Fruit fly (Drosophila melanogaster) S2 (cell line): ENCODE results near the gene CG3651.

ENCODE experiments used
- CG8478 ChIP-seq: fragments of >200 bp; optimal IDR thresholded peaks from 2 replicates; lab custom pipeline; 2018
- CTCF ChIP-seq, 2 experiments: fragments of >200 bp; optimal IDR thresholded peaks; 2 replicates each; lab custom pipeline; 2018

CG3651 gene

DNA sequence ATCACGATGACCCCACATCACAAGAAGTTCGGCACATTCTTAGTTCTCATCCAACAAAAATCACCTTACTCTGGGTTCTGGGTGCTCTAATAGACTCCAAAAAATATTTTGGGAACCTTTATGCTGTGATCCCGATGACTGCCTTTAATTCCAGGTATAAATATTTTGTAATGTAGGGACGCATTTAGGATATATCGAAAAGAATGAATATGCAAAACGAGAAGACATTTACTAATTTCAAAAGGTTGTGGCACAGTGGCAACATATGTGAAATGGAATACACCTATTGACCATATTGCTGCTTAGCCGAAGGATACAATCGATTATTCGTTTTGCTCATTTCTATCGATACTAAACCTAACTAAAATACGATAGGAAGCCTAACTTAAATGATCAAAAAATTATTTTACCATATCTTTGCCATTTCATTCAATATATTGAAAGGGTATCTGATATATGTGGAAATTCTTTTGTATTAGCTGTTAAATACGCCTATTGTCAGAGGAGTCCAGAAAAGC, at the start of gene CG3651:
Gene CG3651 (plus strand): TSS at position 468 of the 518 bp plus-strand sequence.
- TF ChIP-seq CG8478 (lab: Kevin White, UChicago) (no peak), CTCF (optimal IDR thresholded peaks at IDR 0.05; lab: Kevin White, UChicago) (no peak)

- TF ChIP-seq CG8478 (lab: Kevin White, UChicago), result no peak
- TF ChIP-seq CTCF (optimal IDR thresholded peaks at IDR 0.05; lab: Kevin White, UChicago), result no peak
These were observed 41.8 kb upstream of the CG3651 start, which contains the start of gene ttm3 for dm6 chr2L:22079332-22079731. TSS of gene ttm3 (plus strand) at chr2L:22079632.

- no peak for TF ChIP-seq CTCF (optimal IDR thresholded peaks at IDR 0.05; lab: Kevin White, UChicago)
- TF ChIP-seq CG8478 (lab: Kevin White, UChicago), result no peak
These were observed 16.8 kb upstream of the CG3651 start, which contains the start of gene tplus3b for dm6 chr2L:22104301-22104700. TSS of gene tplus3b (minus strand) at chr2L:22104401.

DNA sequence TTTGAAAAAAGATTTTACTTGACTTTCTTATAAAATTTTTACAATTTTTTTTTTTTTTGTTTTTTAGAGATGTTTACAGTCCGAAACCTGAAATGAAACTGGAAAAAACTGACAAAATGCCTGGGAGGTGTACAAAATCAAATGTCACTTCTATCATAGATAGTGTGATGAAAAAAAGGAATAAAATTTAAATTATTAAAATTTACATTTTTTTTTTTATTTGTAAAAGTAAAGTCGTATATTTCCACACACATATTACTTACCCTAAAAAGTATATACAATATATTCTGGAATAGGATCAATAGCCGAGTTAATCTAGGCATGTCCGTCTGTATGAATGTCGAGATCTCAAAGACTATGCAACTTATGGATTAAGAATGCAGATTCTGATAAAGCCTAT, 15.7 kb upstream of the CG3651 start, which contains the start of gene CG15219:
Gene CG15219 (minus strand): TSS at position 101 of the 400 bp plus-strand sequence.
- TF ChIP-seq CG8478 (lab: Kevin White, UChicago), result no peak
- no peak for TF ChIP-seq CTCF (optimal IDR thresholded peaks at IDR 0.05; lab: Kevin White, UChicago)

DNA sequence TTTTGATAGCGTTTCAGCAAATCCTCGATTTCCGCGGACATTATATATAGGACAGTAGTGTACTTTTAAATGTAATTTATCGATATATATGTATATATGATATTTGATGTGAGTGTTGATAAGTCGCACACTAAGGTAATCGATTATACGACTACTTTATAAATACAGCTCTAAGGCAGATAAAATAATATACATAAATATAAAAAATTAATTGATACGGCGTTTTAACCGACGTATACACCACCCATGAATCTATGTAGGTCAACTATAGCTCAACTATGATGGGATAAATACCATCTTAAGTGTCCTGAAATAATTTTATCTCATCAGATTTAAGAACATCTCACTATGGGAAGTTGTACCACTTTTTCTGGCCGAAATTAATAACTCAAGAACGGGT, 13.9 kb upstream of the CG3651 start, which contains the start of gene CG10834:
Gene CG10834 (minus strand): TSS at position 101 of the 400 bp plus-strand sequence.
- TF ChIP-seq CG8478 (lab: Kevin White, UChicago) (no peak), CTCF (optimal IDR thresholded peaks at IDR 0.05; lab: Kevin White, UChicago) (no peak)

DNA sequence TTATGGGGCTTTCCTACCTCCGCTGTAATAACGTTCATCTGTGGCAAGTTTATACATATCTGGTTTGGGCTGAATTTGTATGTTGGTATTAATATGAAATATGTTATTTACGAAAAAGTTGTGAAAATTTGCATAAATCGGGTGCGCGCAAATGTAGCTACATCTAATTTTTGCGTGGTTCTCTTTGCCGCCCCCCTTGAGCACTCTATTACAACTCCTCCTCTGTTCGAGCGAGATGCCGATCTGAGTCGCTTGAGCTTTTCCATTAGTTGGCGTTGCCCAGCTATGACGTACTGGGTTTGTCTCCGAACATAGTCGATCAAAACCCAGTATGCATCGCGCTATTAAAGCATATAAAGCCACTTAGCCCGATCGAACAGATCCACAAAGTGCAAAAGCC, 12.5 kb upstream of the CG3651 start, which contains the start of gene CG6675:
Gene CG6675 (plus strand): TSS at position 301 of the 400 bp plus-strand sequence.
- no peak for TF ChIP-seq CTCF (optimal IDR thresholded peaks at IDR 0.05; lab: Kevin White, UChicago)
- TF ChIP-seq CG8478 (lab: Kevin White, UChicago), result no peak

- no peak for TF ChIP-seq CG8478 (lab: Kevin White, UChicago)
- no peak for TF ChIP-seq CTCF (optimal IDR thresholded peaks at IDR 0.05; lab: Kevin White, UChicago)
These were observed 570 bp downstream of the CG3651 start for dm6 chr2L:22121651-22122165.

DNA sequence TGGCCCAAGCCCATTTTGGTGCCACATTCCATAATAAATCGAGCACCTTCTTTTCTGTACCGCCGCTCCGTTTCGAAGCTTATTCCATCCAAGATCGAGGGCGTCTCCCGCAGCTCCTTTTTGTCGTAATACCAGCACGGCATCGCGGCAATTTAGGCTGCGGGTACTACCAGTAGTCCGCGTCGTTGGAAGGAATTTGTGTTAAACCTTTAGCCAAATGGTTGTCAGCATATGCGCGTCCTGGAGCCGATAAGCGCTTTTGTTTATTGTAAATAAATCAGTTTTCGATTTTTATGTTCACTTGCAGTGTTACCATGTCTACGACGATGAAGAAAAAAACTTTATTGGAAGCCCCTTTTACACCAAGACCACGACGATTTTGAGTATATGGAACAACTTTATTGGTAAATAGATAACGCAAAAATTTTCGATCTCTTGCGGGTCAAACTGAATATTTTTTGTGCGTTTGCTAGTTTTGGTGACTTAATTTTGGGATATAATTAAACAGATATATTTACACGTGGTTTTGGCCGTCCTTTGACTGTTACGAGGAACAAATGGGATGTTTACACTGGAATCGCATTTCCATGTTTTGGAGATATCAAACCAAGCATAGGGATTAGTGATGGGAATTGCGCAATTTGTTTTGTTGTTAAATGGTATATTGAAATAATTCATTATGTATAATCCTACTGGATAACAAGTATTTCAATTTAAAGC, 8.6 kb downstream of the CG3651 start, which contains the start of gene CycK:
Gene CycK (minus strand): TSS at position 562 of the 720 bp plus-strand sequence.
- no peak for TF ChIP-seq CTCF (optimal IDR thresholded peaks at IDR 0.05; lab: Kevin White, UChicago)
- no peak for TF ChIP-seq CG8478 (lab: Kevin White, UChicago)

dm6 chr2L:22131171-22131675, 10.1 kb downstream of the CG3651 start, which contains the start of gene CG42748:
TSS of gene CG42748 (plus strand) at chr2L:22131221.
- TF ChIP-seq CG8478 (lab: Kevin White, UChicago) (no peak), CTCF (optimal IDR thresholded peaks at IDR 0.05; lab: Kevin White, UChicago) (no peak)

- TF ChIP-seq CTCF (optimal IDR thresholded peaks at IDR 0.05; lab: Kevin White, UChicago), result no peak
- no peak for TF ChIP-seq CG8478 (lab: Kevin White, UChicago)
These were observed 11.8 kb downstream of the CG3651 start for dm6 chr2L:22132984-22133383.

dm6 chr2L:22134091-22134730, 13.1 kb downstream of the CG3651 start:
- no peak for TF ChIP-seq CG8478 (lab: Kevin White, UChicago)
- no peak for TF ChIP-seq CTCF (optimal IDR thresholded peaks at IDR 0.05; lab: Kevin White, UChicago)

DNA sequence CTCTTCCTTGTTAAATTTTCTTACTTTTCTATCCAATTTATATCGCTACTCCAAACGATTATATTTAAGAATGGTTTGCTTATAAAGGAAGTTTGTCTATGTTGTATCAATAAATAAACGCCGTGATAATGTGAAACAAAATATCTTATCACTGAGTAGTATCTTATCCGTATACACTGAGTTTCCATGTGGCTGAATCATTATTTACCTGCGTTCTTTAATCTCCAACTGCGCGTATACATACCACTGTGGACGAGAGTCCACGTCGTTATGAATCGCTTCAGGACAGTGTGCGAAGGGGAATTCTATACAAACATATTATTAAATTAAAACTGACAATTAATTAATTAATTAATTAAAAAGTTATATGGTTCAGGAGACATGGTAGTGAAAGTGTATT, 18.2 kb downstream of the CG3651 start:
- TF ChIP-seq CG8478 (lab: Kevin White, UChicago) (no peak), CTCF (optimal IDR thresholded peaks at IDR 0.05; lab: Kevin White, UChicago) (no peak)

dm6 chr2L:22139960-22140359, 18.8 kb downstream of the CG3651 start:
- TF ChIP-seq CTCF (optimal IDR thresholded peaks at IDR 0.05; lab: Kevin White, UChicago), result no peak
- TF ChIP-seq CG8478 (lab: Kevin White, UChicago), result no peak

DNA sequence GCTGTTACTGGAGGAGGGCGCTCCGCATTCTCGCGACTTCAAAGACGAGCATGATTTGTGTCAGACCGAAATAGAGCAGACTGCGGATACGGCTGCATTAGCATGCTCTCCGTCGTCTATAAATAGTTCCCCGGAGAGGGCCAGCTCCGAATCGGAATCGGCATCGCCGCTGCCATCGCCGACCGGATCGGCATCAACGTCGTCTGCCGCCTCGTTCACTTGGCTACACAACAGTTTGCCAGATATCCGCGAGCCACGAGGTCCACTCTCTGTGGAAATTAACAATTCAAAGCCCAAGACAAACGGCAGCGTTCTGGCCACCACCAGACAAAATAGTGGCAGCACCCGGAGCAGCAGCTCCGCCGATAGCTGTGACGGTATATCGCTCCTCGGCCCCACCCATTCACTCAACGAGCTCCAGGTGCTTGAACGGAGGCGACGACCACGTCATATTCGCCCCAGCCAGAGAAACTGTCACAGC, 21.6 kb downstream of the CG3651 start:
- TF ChIP-seq CG8478 (lab: Kevin White, UChicago) (no peak), CTCF (optimal IDR thresholded peaks at IDR 0.05; lab: Kevin White, UChicago) (no peak)
